Worm (Caenorhabditis elegans) whole organism, young adult: Measurements from ENCODE around the gene dph-1.

Source experiments
- B0035.1 ChIP-seq: sonication (generic microtip); optimal IDR thresholded peaks from 2 replicates; lab custom pipeline; 2016; ENCODE audit warnings: missing genetic modification characterization, mild to moderate bottlenecking, missing compliant biosample characterization, missing genotype, missing genetic modification reagents
- B0336.3 ChIP-seq: fragments of 200-800 bp; sonication (Bioruptor generic); IDR thresholded peaks from 2 replicates; pipeline ENCODE4 v1.3.6; 2022; ENCODE audit warnings: missing genetic modification characterization, missing compliant biosample characterization
- D2030.7 ChIP-seq: fragments of 200-800 bp; sonication (Bioruptor generic); IDR thresholded peaks from 2 replicates; pipeline ENCODE4 v1.3.6; 2022; ENCODE audit warnings: missing genetic modification reagents, missing genetic modification characterization, missing compliant biosample characterization
- F33H1.4 ChIP-seq: fragments of 200-800 bp; sonication (Bioruptor generic); IDR thresholded peaks from 2 replicates; pipeline ENCODE4 v1.3.6; 2022; ENCODE audit warnings: missing genetic modification reagents, missing genetic modification characterization, missing compliant biosample characterization
- F39B2.1 ChIP-seq: fragments of 200-800 bp; sonication (Bioruptor generic); IDR thresholded peaks from 2 replicates; pipeline ENCODE4 v1.3.6; 2022; ENCODE audit warnings: missing genetic modification reagents, missing genetic modification characterization, missing compliant biosample characterization
- F52B5.7 ChIP-seq: sonication (generic microtip); optimal IDR thresholded peaks from 2 replicates; lab custom pipeline; 2016; ENCODE audit warnings: mild to moderate bottlenecking, missing genetic modification characterization, missing compliant biosample characterization
- F55B11.4 ChIP-seq: sonication (generic microtip); optimal IDR thresholded peaks from 2 replicates; lab custom pipeline; 2016; ENCODE audit warnings: missing compliant biosample characterization, missing genetic modification characterization, borderline replicate concordance; ENCODE audit not compliant: insufficient read depth
- T07F8.4 ChIP-seq: sonication (generic microtip); optimal IDR thresholded peaks from 2 replicates; lab custom pipeline; 2016; ENCODE audit warnings: mild to moderate bottlenecking, missing genetic modification characterization, moderate library complexity, missing compliant biosample characterization
- Y67H2A.10 ChIP-seq: fragments of 200-800 bp; sonication (Bioruptor generic); conservative IDR thresholded peaks from 2 replicates; pipeline ENCODE4 v1.3.6; 2022; ENCODE audit warnings: missing genetic modification reagents, missing genetic modification characterization, missing compliant biosample characterization
- akir-1 ChIP-seq: fragments of 200-800 bp; sonication (Bioruptor generic); optimal IDR thresholded peaks from 2 replicates; lab custom pipeline; 2018; ENCODE audit warnings: mild to moderate bottlenecking, missing genetic modification characterization, moderate library complexity, missing compliant biosample characterization
- ama-1 ChIP-seq, 3 experiments: fragments of 150-350 bp in 1 of 3; sonication (generic microtip) in 2 of 3; optimal IDR thresholded peaks; 2 replicates each; lab custom pipeline; 2014 to 2018; ENCODE audit warnings: missing biosample characterization in 2 of 3, missing genetic modification characterization in 2 of 3, missing genetic modification reagents in 2 of 3
- aptf-3 ChIP-seq: fragments of 200-800 bp; sonication (Bioruptor generic); IDR thresholded peaks from 2 replicates; pipeline ENCODE4 v1.3.6; 2022; ENCODE audit warnings: missing genetic modification characterization, missing compliant biosample characterization
- attf-5 ChIP-seq: fragments of 200-800 bp; sonication (Bioruptor generic); optimal IDR thresholded peaks from 2 replicates; lab custom pipeline; 2018; ENCODE audit warnings: mild to moderate bottlenecking, missing genetic modification characterization, missing compliant biosample characterization
- attf-6 ChIP-seq: fragments of 200-800 bp; sonication (Bioruptor generic); IDR thresholded peaks from 2 replicates; pipeline ENCODE4 v1.3.6; 2022; ENCODE audit warnings: missing genetic modification reagents, missing genetic modification characterization, missing compliant biosample characterization
- cebp-1 ChIP-seq, 2 experiments: fragments of 200-800 bp in 1 of 2; sonication (Bioruptor generic) in 1 of 2; sonication (generic microtip) in 1 of 2; IDR thresholded peaks in 1 of 2; optimal IDR thresholded peaks in 1 of 2; 2 replicates each; pipeline versions ENCODE4 v1.3.6 to Lab custom; 2017 to 2022; ENCODE audit warnings: missing compliant biosample characterization in 2 of 2, missing genetic modification characterization in 2 of 2, mild to moderate bottlenecking in 1 of 2, missing genetic modification reagents in 1 of 2, moderate library complexity in 1 of 2
- cebp-2 ChIP-seq: fragments of 200-800 bp; sonication (Bioruptor generic); IDR thresholded peaks from 2 replicates; pipeline ENCODE4 v1.3.6; 2022; ENCODE audit warnings: missing genetic modification characterization, missing compliant biosample characterization
- ceh-79 ChIP-seq: sonication (generic microtip); optimal IDR thresholded peaks from 2 replicates; lab custom pipeline; 2017; ENCODE audit warnings: mild to moderate bottlenecking, missing genetic modification characterization, missing compliant biosample characterization
- dpff-1 ChIP-seq: sonication (generic microtip); optimal IDR thresholded peaks from 2 replicates; lab custom pipeline; 2017; ENCODE audit warnings: mild to moderate bottlenecking, missing genetic modification characterization, missing compliant biosample characterization
- ekl-4 ChIP-seq: fragments of 200-800 bp; sonication (Bioruptor generic); IDR thresholded peaks from 2 replicates; pipeline ENCODE4 v1.3.6; 2022; ENCODE audit warnings: missing genetic modification reagents, missing genetic modification characterization, missing compliant biosample characterization
- him-1 ChIP-seq: sonication (generic microtip); optimal IDR thresholded peaks from 2 replicates; lab custom pipeline; 2016; ENCODE audit warnings: missing genotype, missing genetic modification reagents, missing genetic modification characterization, missing compliant biosample characterization
- hmg-1.2 ChIP-seq: fragments of 200-800 bp; sonication (Bioruptor generic); IDR thresholded peaks from 2 replicates; pipeline ENCODE4 v1.3.6; 2022; ENCODE audit warnings: missing genetic modification reagents, missing genetic modification characterization, missing compliant biosample characterization
- hrde-1 ChIP-seq: sonication (generic microtip); optimal IDR thresholded peaks from 2 replicates; lab custom pipeline; 2016; ENCODE audit warnings: missing genetic modification characterization, mild to moderate bottlenecking, missing compliant biosample characterization, moderate library complexity, missing genotype, missing genetic modification reagents, borderline replicate concordance
- let-526 ChIP-seq: fragments of 200-800 bp; sonication (Bioruptor generic); IDR thresholded peaks from 2 replicates; pipeline ENCODE4 v1.3.6; 2022; ENCODE audit warnings: missing genetic modification reagents, missing genetic modification characterization, missing compliant biosample characterization
- let-607 ChIP-seq, 2 experiments: fragments of 200-800 bp in 1 of 2; sonication (Bioruptor generic) in 1 of 2; sonication (generic microtip) in 1 of 2; optimal IDR thresholded peaks; 2 replicates each; lab custom pipeline; 2016 to 2018; ENCODE audit warnings: mild to moderate bottlenecking in 2 of 2, missing compliant biosample characterization in 2 of 2, missing genetic modification characterization in 2 of 2, moderate library complexity in 2 of 2, missing genotype in 1 of 2
- lin-40 ChIP-seq: sonication (generic microtip); optimal IDR thresholded peaks from 2 replicates; lab custom pipeline; 2016; ENCODE audit warnings: missing genetic modification characterization, mild to moderate bottlenecking, missing compliant biosample characterization, missing genotype, missing genetic modification reagents
- lin-54 ChIP-seq: fragments of 200-800 bp; sonication (Bioruptor generic); optimal IDR thresholded peaks from 2 replicates; lab custom pipeline; 2018; ENCODE audit warnings: mild to moderate bottlenecking, missing genetic modification characterization, missing compliant biosample characterization
- lsl-1 ChIP-seq: fragments of 200-800 bp; sonication (Bioruptor generic); optimal IDR thresholded peaks from 2 replicates; lab custom pipeline; 2018; ENCODE audit warnings: mild to moderate bottlenecking, missing genetic modification characterization, moderate library complexity, missing compliant biosample characterization
- madf-8 ChIP-seq: fragments of 200-800 bp; sonication (Bioruptor generic); conservative IDR thresholded peaks from 2 replicates; pipeline ENCODE4 v1.3.6; 2022; ENCODE audit warnings: missing genetic modification reagents, missing genetic modification characterization, missing compliant biosample characterization
- nfyb-1 ChIP-seq: fragments of 200-800 bp; sonication (Bioruptor generic); IDR thresholded peaks from 2 replicates; pipeline ENCODE4 v1.3.6; 2022; ENCODE audit warnings: missing genetic modification reagents, missing genetic modification characterization, missing compliant biosample characterization
- nhr-120 ChIP-seq: fragments of 200-800 bp; sonication (Bioruptor generic); IDR thresholded peaks from 2 replicates; pipeline ENCODE4 v1.3.6; 2022; ENCODE audit warnings: missing genetic modification characterization, missing compliant biosample characterization
- nhr-27 ChIP-seq: fragments of 200-800 bp; sonication (Bioruptor generic); optimal IDR thresholded peaks from 2 replicates; lab custom pipeline; 2018; ENCODE audit warnings: mild to moderate bottlenecking, missing genetic modification characterization, moderate library complexity, missing compliant biosample characterization
- nhr-90 ChIP-seq: sonication (generic microtip); optimal IDR thresholded peaks from 2 replicates; lab custom pipeline; 2016; ENCODE audit warnings: missing genotype, mild to moderate bottlenecking, missing genetic modification characterization, missing compliant biosample characterization
- pbrm-1 ChIP-seq: fragments of 200-800 bp; sonication (Bioruptor generic); IDR thresholded peaks from 2 replicates; pipeline ENCODE4 v1.3.6; 2022; ENCODE audit warnings: missing genetic modification reagents, missing genetic modification characterization, missing compliant biosample characterization
- pha-4 ChIP-seq: fragments of 150-350 bp; sonication (generic microtip); optimal IDR thresholded peaks from 2 replicates; lab custom pipeline; 2014; ENCODE audit warnings: missing biosample characterization, missing genetic modification reagents, missing genetic modification characterization
- repo-1 ChIP-seq: sonication (generic microtip); optimal IDR thresholded peaks from 2 replicates; lab custom pipeline; 2017; ENCODE audit warnings: mild to moderate bottlenecking, missing genetic modification characterization, missing compliant biosample characterization
- rpc-1 ChIP-seq, 2 experiments: fragments of 150-350 bp in 1 of 2; sonication (generic microtip) in 1 of 2; optimal IDR thresholded peaks; 2 replicates each; lab custom pipeline; 2014 to 2018; ENCODE audit warnings: missing biosample characterization in 1 of 2, missing genetic modification characterization in 1 of 2, missing genetic modification reagents in 1 of 2, missing genotype in 1 of 2
- somi-1 ChIP-seq: fragments of 200-800 bp; sonication (Bioruptor generic); optimal IDR thresholded peaks from 2 replicates; lab custom pipeline; 2018; ENCODE audit warnings: mild to moderate bottlenecking, missing genetic modification characterization, missing compliant biosample characterization
- tbp1 ChIP-seq: fragments of 200-800 bp; sonication (Bioruptor generic); optimal IDR thresholded peaks from 2 replicates; lab custom pipeline; 2018; ENCODE audit warnings: mild to moderate bottlenecking, missing genetic modification characterization, missing compliant biosample characterization
- unc-130 ChIP-seq: sonication (generic microtip); optimal IDR thresholded peaks from 2 replicates; lab custom pipeline; 2016; ENCODE audit warnings: missing genetic modification reagents, missing genetic modification characterization, missing compliant biosample characterization
- unc-62 ChIP-seq: fragments of 150-350 bp; optimal IDR thresholded peaks from 2 replicates; lab custom pipeline; 2014; ENCODE audit warnings: missing biosample characterization, missing genetic modification reagents, missing genetic modification characterization
- xnd-1 ChIP-seq: sonication (generic microtip); optimal IDR thresholded peaks from 2 replicates; lab custom pipeline; 2016; ENCODE audit warnings: missing genotype, missing genetic modification reagents, missing genetic modification characterization, missing compliant biosample characterization
- zfh-2 ChIP-seq: fragments of 200-800 bp; sonication (Bioruptor generic); conservative IDR thresholded peaks from 2 replicates; pipeline ENCODE4 v1.3.6; 2022; ENCODE audit warnings: missing genetic modification reagents, missing genetic modification characterization, missing compliant biosample characterization
- ztf-18 ChIP-seq: sonication (generic microtip); optimal IDR thresholded peaks from 2 replicates; lab custom pipeline; 2016; ENCODE audit warnings: missing genotype, mild to moderate bottlenecking, missing genetic modification characterization, missing compliant biosample characterization

Gene dph-1

ce11 chrIII:3699275-3699674 lies 7.4 kb upstream of the dph-1 start, which contains the start of gene cyn-9 (continued):
- TF ChIP-seq dpff-1 (tag; lab: Kevin White, UChicago) (no peak), pha-4 (tag; lab: Kevin White, UChicago) (no peak), F39B2.1 (GFP tag; lab: Robert Waterston, UW) (0 out of 2 replicates have a peak, but pooled peaks have one; percentile 21), Y67H2A.10 (no peak), hrde-1 (tag; lab: Kevin White, UChicago) (peak; percentile 3), xnd-1 (tag; lab: Kevin White, UChicago) (no peak), let-526 (no peak)

- TF ChIP-seq cebp-1 (GFP tag; IDR thresholded peaks at IDR 0.05; lab: Robert Waterston, UW) (0 out of 2 replicates have a peak, but pooled peaks have one; percentile 52), cebp-1 (tag; optimal IDR thresholded peaks at IDR 0.05; lab: Kevin White, UChicago) (peak; percentile 61), tbp1 (GFP tag; lab: Kevin White, UChicago) (peak; percentile 6), nhr-120 (GFP tag; lab: Robert Waterston, UW) (no peak), lin-54 (GFP tag; lab: Kevin White, UChicago) (peak; percentile 55), ceh-79 (tag; lab: Kevin White, UChicago) (no peak), D2030.7 (GFP tag; lab: Robert Waterston, UW) (peak; percentile 18; the same call in 1 of the 2 replicates), F52B5.7 (no peak), unc-62 (GFP tag; lab: Kevin White, UChicago) (no peak), akir-1 (GFP tag; lab: Kevin White, UChicago) (no peak), ama-1 (optimal IDR thresholded peaks at IDR 0.05; lab: Kevin White, UChicago) (peak; percentile 29), ama-1 (GFP tag; optimal IDR thresholded peaks at IDR 0.05; lab: Kevin White, UChicago) (no peak), B0035.1 (tag; lab: Kevin White, UChicago) (no peak), attf-5 (GFP tag; lab: Kevin White, UChicago) (peak; percentile 84), lin-40 (tag; lab: Kevin White, UChicago) (peak; percentile 51), cebp-2 (no peak), pbrm-1 (GFP tag; lab: Robert Waterston, UW) (no peak), T07F8.4 (tag; lab: Kevin White, UChicago) (no peak), hmg-1.2 (peak; percentile 56), xnd-1 (tag; lab: Kevin White, UChicago) (no peak), unc-130 (GFP tag; lab: Kevin White, UChicago) (no peak), madf-8 (no peak), ekl-4 (no peak), pha-4 (tag; lab: Kevin White, UChicago) (no peak), B0336.3 (GFP tag; lab: Robert Waterston, UW) (peak; percentile 43; the same call in 1 of the 2 replicates), let-607 (tag; optimal IDR thresholded peaks at IDR 0.05; lab: Kevin White, UChicago) (peak; percentile 99), ztf-18 (tag; lab: Kevin White, UChicago) (peak; percentile 79), nhr-90 (tag; lab: Kevin White, UChicago) (peak; percentile 45), him-1 (tag; lab: Kevin White, UChicago) (no peak), nhr-27 (tag; lab: Kevin White, UChicago) (no peak), repo-1 (tag; lab: Kevin White, UChicago) (no peak), nfyb-1 (GFP tag; lab: Robert Waterston, UW) (0 out of 2 replicates have a peak, but pooled peaks have one; percentile 58), rpc-1 (optimal IDR thresholded peaks at IDR 0.05; lab: Kevin White, UChicago) (no peak), rpc-1 (tag; optimal IDR thresholded peaks at IDR 0.05; lab: Kevin White, UChicago) (no peak), somi-1 (GFP tag; lab: Kevin White, UChicago) (no peak), F55B11.4 (tag; lab: Kevin White, UChicago) (no peak), F33H1.4 (peak; percentile 56), zfh-2 (peak; percentile 84), aptf-3 (GFP tag; lab: Robert Waterston, UW) (no peak), attf-6 (0 out of 2 replicates have a peak, but pooled peaks have one; percentile 12), lsl-1 (GFP tag; lab: Kevin White, UChicago) (peak; percentile 35)
Measured at ce11 chrIII:3701411-3702310, 5.0 kb upstream of the dph-1 start, which contains the start of the genes pdi-1 and C14B1.2. pdi-1 (minus strand) TSS chrIII:3701461. C14B1.2 (plus strand) TSS chrIII:3702260.
